Worm (Caenorhabditis elegans): ENCODE data around the gene pno-1.

The pno-1 gene

ce11 chrII:9786215-9786614, 43.5 kb upstream of the pno-1 start:
- TF ChIP-seq lin-54 (GFP tag; optimal IDR thresholded peaks at IDR 0.05) (no peak), rpc-1 (optimal IDR thresholded peaks at IDR 0.05) (no peak), rpc-1 (tag; optimal IDR thresholded peaks at IDR 0.05) (no peak), Y67H2A.10 (GFP tag; conservative IDR thresholded peaks at IDR 0.05) (no peak), ama-1 (optimal IDR thresholded peaks at IDR 0.05) (no peak), ama-1 (GFP tag; optimal IDR thresholded peaks at IDR 0.05) (no peak), ztf-3 (GFP tag; optimal IDR thresholded peaks at IDR 0.05) (no peak), rcor-1 (GFP tag; IDR thresholded peaks at IDR 0.05) (no peak), attf-3 (GFP tag; conservative IDR thresholded peaks at IDR 0.05) (no peak), mes-4 (tag; optimal IDR thresholded peaks at IDR 0.05) (no peak), attf-6 (GFP tag; IDR thresholded peaks at IDR 0.05) (no peak), F23B12.7 (tag; optimal IDR thresholded peaks at IDR 0.05; ENCODE audit: insufficient read depth) (no peak), athp-1 (tag; optimal IDR thresholded peaks at IDR 0.05) (no peak), lin-40 (tag; optimal IDR thresholded peaks at IDR 0.05) (no peak), Y53F4B.3 (GFP tag; IDR thresholded peaks at IDR 0.05) (no peak), egl-18 (GFP tag; IDR thresholded peaks at IDR 0.05) (no peak), bed-1 (GFP tag; IDR thresholded peaks at IDR 0.05) (no peak)

ce11 chrII:9782337-9782736, 39.7 kb upstream of the pno-1 start, which contains the start of gene T10B9.14:
Gene T10B9.14 (minus strand): TSS chrII:9782437.
- TF ChIP-seq ztf-22 (GFP tag; optimal IDR thresholded peaks at IDR 0.05) (no peak), zfh-2 (GFP tag; conservative IDR thresholded peaks at IDR 0.05) (no peak), F52B5.7 (tag; optimal IDR thresholded peaks at IDR 0.05) (no peak), nhr-90 (tag; optimal IDR thresholded peaks at IDR 0.05) (no peak), F57C9.4 (tag; optimal IDR thresholded peaks at IDR 0.05) (no peak), lsl-1 (GFP tag; optimal IDR thresholded peaks at IDR 0.05) (no peak), ets-4 (GFP tag; optimal IDR thresholded peaks at IDR 0.05) (no peak), lin-40 (tag; optimal IDR thresholded peaks at IDR 0.05) (no peak), F57A8.1 (GFP tag; optimal IDR thresholded peaks at IDR 0.05) (no peak), hrde-1 (tag; optimal IDR thresholded peaks at IDR 0.05; ENCODE audit: borderline replicate concordance) (no peak), ztf-25 (GFP tag; IDR thresholded peaks at IDR 0.05) (no peak), madf-8 (GFP tag; conservative IDR thresholded peaks at IDR 0.05) (no peak), F23B12.7 (tag; optimal IDR thresholded peaks at IDR 0.05; ENCODE audit: insufficient read depth) (no peak), T07F8.4 (tag; optimal IDR thresholded peaks at IDR 0.05) (no peak), snpc-1.3 (tag; optimal IDR thresholded peaks at IDR 0.05; ENCODE audit: insufficient read depth) (no peak), pbrm-1 (GFP tag; IDR thresholded peaks at IDR 0.05) (no peak), athp-1 (tag; optimal IDR thresholded peaks at IDR 0.05) (no peak), F37B4.10 (GFP tag; IDR thresholded peaks at IDR 0.05) (no peak), F22D6.2 (tag; optimal IDR thresholded peaks at IDR 0.05) (no peak)

ce11 chrII:9781842-9782241, 39.2 kb upstream of the pno-1 start, which contains the start of gene cyp-13A1:
Gene cyp-13A1 (minus strand): TSS chrII:9781997.
- TF ChIP-seq nhr-80 (tag; optimal IDR thresholded peaks at IDR 0.05): peak; percentile 55
- TF ChIP-seq rec-8 (tag; optimal IDR thresholded peaks at IDR 0.05): no peak
- no peak for TF ChIP-seq F55B11.4 (tag; optimal IDR thresholded peaks at IDR 0.05; ENCODE audit: borderline replicate concordance, insufficient read depth)
- TF ChIP-seq dpff-1 (tag; optimal IDR thresholded peaks at IDR 0.05): no peak
- no peak for TF ChIP-seq lin-40 (tag; optimal IDR thresholded peaks at IDR 0.05)

Data from whole organism, young adult.